Fruit fly (Drosophila melanogaster) whole organism, embryonic: ENCODE results near the gene simj.

Source experiments
- Ada2b ChIP-seq: fragments of 200-800 bp; sonication (Bioruptor generic); IDR thresholded peaks from 2 replicates; pipeline ENCODE4 v1.3.6; 2022; ENCODE audit warnings: missing biosample characterization, missing genetic modification characterization
- CG10321 ChIP-seq: fragments of 200-800 bp; sonication (Bioruptor generic); IDR thresholded peaks from 2 replicates; pipeline ENCODE4 v1.3.6; 2022; ENCODE audit warnings: missing biosample characterization, missing genetic modification characterization
- CG11247 ChIP-seq: fragments of 200-800 bp; sonication (Bioruptor generic); IDR thresholded peaks from 2 replicates; pipeline ENCODE4 v1.3.6; 2022; ENCODE audit warnings: missing biosample characterization, missing genetic modification characterization
- CG11723 ChIP-seq: fragments of 200-800 bp; sonication (Bioruptor generic); optimal IDR thresholded peaks from 2 replicates; lab custom pipeline; 2017; ENCODE audit warnings: missing biosample characterization, mild to moderate bottlenecking, missing genetic modification characterization
- CG13296 ChIP-seq: fragments of 200-800 bp; sonication (Bioruptor generic); optimal IDR thresholded peaks from 3 replicates; lab custom pipeline; 2018; ENCODE audit warnings: missing biosample characterization, mild to moderate bottlenecking, missing genetic modification characterization
- CG16813 ChIP-seq: fragments of 200-800 bp; sonication (Bioruptor generic); IDR thresholded peaks from 3 replicates; pipeline ENCODE4 v1.3.6; 2022; ENCODE audit warnings: missing biosample characterization, missing genetic modification characterization; ENCODE audit not compliant: partially characterized antibody
- CG17385 ChIP-seq: fragments of 200-800 bp; sonication (Bioruptor generic); optimal IDR thresholded peaks from 3 replicates; lab custom pipeline; 2018; ENCODE audit warnings: missing biosample characterization, mild to moderate bottlenecking, missing genetic modification characterization
- CG18011 ChIP-seq: fragments of 200-800 bp; sonication (Bioruptor generic); optimal IDR thresholded peaks from 2 replicates; lab custom pipeline; 2017; ENCODE audit warnings: missing biosample characterization, missing genetic modification characterization, mild to moderate bottlenecking, moderate library complexity, missing genotype
- CG2202 ChIP-seq: fragments of 200-800 bp; sonication (Bioruptor generic); optimal IDR thresholded peaks from 2 replicates; lab custom pipeline; 2018; ENCODE audit warnings: missing biosample characterization, mild to moderate bottlenecking, missing genetic modification characterization
- CG2678 ChIP-seq: fragments of 200-800 bp; sonication (Bioruptor generic); optimal IDR thresholded peaks from 3 replicates; lab custom pipeline; 2019; ENCODE audit warnings: missing biosample characterization, mild to moderate bottlenecking, missing genetic modification characterization, moderate library complexity
- CG32767 ChIP-seq: fragments of 200-800 bp; sonication (Bioruptor generic); IDR thresholded peaks from 2 replicates; pipeline ENCODE4 v1.3.6; 2022; ENCODE audit warnings: missing biosample characterization, missing genetic modification characterization
- CG4854 ChIP-seq: fragments of 200-800 bp; sonication (Bioruptor generic); optimal IDR thresholded peaks from 2 replicates; lab custom pipeline; 2016; ENCODE audit warnings: missing biosample characterization, missing genetic modification characterization, inconsistent platforms
- CG6254 ChIP-seq: fragments of 200-800 bp; sonication (Bioruptor generic); optimal IDR thresholded peaks from 3 replicates; lab custom pipeline; 2017; ENCODE audit warnings: mild to moderate bottlenecking, missing biosample characterization, missing genetic modification reagents, missing genetic modification characterization
- CG6272 ChIP-seq: fragments of 200-800 bp; sonication (Bioruptor generic); IDR thresholded peaks from 2 replicates; pipeline ENCODE4 v1.3.6; 2022; ENCODE audit warnings: missing biosample characterization, missing genetic modification characterization
- CG6683 ChIP-seq: fragments of 200-800 bp; sonication (Bioruptor generic); optimal IDR thresholded peaks from 2 replicates; lab custom pipeline; 2017; ENCODE audit warnings: missing biosample characterization, mild to moderate bottlenecking, missing genetic modification characterization, missing genetic modification reagents
- CG7987 ChIP-seq: fragments of 200-800 bp; sonication (Bioruptor generic); optimal IDR thresholded peaks from 2 replicates; lab custom pipeline; 2018; ENCODE audit warnings: missing biosample characterization, mild to moderate bottlenecking, missing genetic modification characterization, moderate library complexity
- CG8944 ChIP-seq: fragments of 200-800 bp; sonication (Bioruptor generic); optimal IDR thresholded peaks from 3 replicates; lab custom pipeline; 2016; ENCODE audit warnings: missing biosample characterization, missing genetic modification characterization
- CG9876 ChIP-seq: fragments of 200-800 bp; sonication (Bioruptor generic); optimal IDR thresholded peaks from 2 replicates; lab custom pipeline; 2016; ENCODE audit warnings: missing biosample characterization, missing genetic modification characterization
- CoRest ChIP-seq: fragments of 200-800 bp; sonication (Bioruptor generic); optimal IDR thresholded peaks from 3 replicates; lab custom pipeline; 2018; ENCODE audit warnings: missing biosample characterization, mild to moderate bottlenecking, missing genetic modification characterization, moderate library complexity
- Dek ChIP-seq: fragments of 200-800 bp; sonication (Bioruptor generic); optimal IDR thresholded peaks from 3 replicates; lab custom pipeline; 2019; ENCODE audit warnings: missing biosample characterization, mild to moderate bottlenecking, missing genetic modification characterization, moderate library complexity
- Doc2 ChIP-seq: fragments of 200-800 bp; sonication (Bioruptor generic); IDR thresholded peaks from 2 replicates; pipeline ENCODE4 v1.3.6; 2022; ENCODE audit warnings: missing biosample characterization, missing genetic modification characterization
- Doc3 ChIP-seq: fragments of 200-800 bp; sonication (Bioruptor generic); IDR thresholded peaks from 3 replicates; pipeline ENCODE4 v1.3.6; 2022; ENCODE audit warnings: missing biosample characterization, missing genetic modification characterization; ENCODE audit not compliant: partially characterized antibody
- Hand ChIP-seq: fragments of 200-800 bp; sonication (Bioruptor generic); optimal IDR thresholded peaks from 2 replicates; lab custom pipeline; 2017; ENCODE audit warnings: mild to moderate bottlenecking, missing biosample characterization, missing genetic modification reagents, missing genetic modification characterization
- Meics ChIP-seq: fragments of 200-800 bp; sonication (Bioruptor generic); optimal IDR thresholded peaks from 2 replicates; lab custom pipeline; 2017; ENCODE audit warnings: missing biosample characterization, mild to moderate bottlenecking, missing genetic modification characterization
- NC2α ChIP-seq: fragments of 200-800 bp; sonication (Bioruptor generic); optimal IDR thresholded peaks from 2 replicates; lab custom pipeline; 2016; ENCODE audit warnings: missing biosample characterization, missing genetic modification characterization
- Rx ChIP-seq: fragments of 200-800 bp; sonication (Bioruptor generic); IDR thresholded peaks from 2 replicates; pipeline ENCODE4 v1.3.6; 2022; ENCODE audit warnings: missing biosample characterization, missing genetic modification characterization
- Sox100B ChIP-seq: fragments of 200-800 bp; sonication (Bioruptor generic); optimal IDR thresholded peaks from 3 replicates; lab custom pipeline; 2018; ENCODE audit warnings: missing biosample characterization, mild to moderate bottlenecking, missing genetic modification characterization
- Stat92E ChIP-seq, 3 experiments: fragments of >200 bp in 2 of 3; fragments of 200-800 bp in 1 of 3; sonication (Bioruptor generic) in 1 of 3; optimal IDR thresholded peaks; 2 replicates each; lab custom pipeline; 2017 to 2019; ENCODE audit warnings: missing biosample characterization in 3 of 3, missing genetic modification characterization in 3 of 3, mild to moderate bottlenecking in 1 of 3, moderate library complexity in 1 of 3
- amos ChIP-seq: fragments of 200-800 bp; sonication (Bioruptor generic); IDR thresholded peaks from 2 replicates; pipeline ENCODE4 v1.3.6; 2022; ENCODE audit warnings: missing biosample characterization, missing genetic modification characterization; ENCODE audit not compliant: partially characterized antibody
- ase ChIP-seq: fragments of 200-800 bp; sonication (Bioruptor generic); IDR thresholded peaks from 3 replicates; pipeline ENCODE4 v1.3.6; 2022; ENCODE audit warnings: missing biosample characterization, missing genetic modification characterization
- bbx ChIP-seq: fragments of 200-800 bp; sonication (Bioruptor generic); IDR thresholded peaks from 2 replicates; pipeline ENCODE4 v1.3.6; 2022; ENCODE audit warnings: missing biosample characterization, missing genetic modification characterization; ENCODE audit not compliant: partially characterized antibody
- crc ChIP-seq: fragments of 200-800 bp; sonication (Bioruptor generic); optimal IDR thresholded peaks from 2 replicates; lab custom pipeline; 2016; ENCODE audit warnings: missing biosample characterization, missing genetic modification characterization
- cwo ChIP-seq: fragments of 200-800 bp; sonication (Bioruptor generic); optimal IDR thresholded peaks from 3 replicates; lab custom pipeline; 2017; ENCODE audit warnings: missing biosample characterization, missing genetic modification characterization, mild to moderate bottlenecking, moderate library complexity, missing genetic modification reagents
- ewg ChIP-seq: fragments of 200-800 bp; sonication (Bioruptor generic); optimal IDR thresholded peaks from 3 replicates; lab custom pipeline; 2017; ENCODE audit warnings: mild to moderate bottlenecking, missing biosample characterization, missing genetic modification reagents, missing genetic modification characterization
- ftz-f1 ChIP-seq: fragments of 200-800 bp; sonication (Bioruptor generic); optimal IDR thresholded peaks from 2 replicates; lab custom pipeline; 2016; ENCODE audit warnings: missing biosample characterization, missing genetic modification characterization
- gcm2 ChIP-seq: fragments of 200-800 bp; sonication (Bioruptor generic); optimal IDR thresholded peaks from 2 replicates; lab custom pipeline; 2016; ENCODE audit warnings: missing biosample characterization, missing genetic modification characterization
- h ChIP-seq: fragments of >200 bp; optimal IDR thresholded peaks from 2 replicates; lab custom pipeline; 2017
- hb ChIP-seq: fragments of 200-800 bp; sonication (Bioruptor generic); IDR thresholded peaks from 3 replicates; pipeline ENCODE4 v1.3.6; 2022; ENCODE audit warnings: missing biosample characterization, missing genetic modification characterization; ENCODE audit not compliant: partially characterized antibody
- hbn ChIP-seq: fragments of 200-800 bp; sonication (Bioruptor generic); IDR thresholded peaks from 2 replicates; pipeline ENCODE4 v1.3.6; 2022; ENCODE audit warnings: missing biosample characterization, missing genetic modification characterization; ENCODE audit not compliant: partially characterized antibody
- jumu ChIP-seq: fragments of 200-800 bp; sonication (Bioruptor generic); optimal IDR thresholded peaks from 3 replicates; lab custom pipeline; 2016; ENCODE audit warnings: missing biosample characterization, missing genetic modification characterization
- mld ChIP-seq: fragments of 200-800 bp; sonication (Bioruptor generic); IDR thresholded peaks from 3 replicates; pipeline ENCODE4 v1.3.6; 2022; ENCODE audit warnings: missing biosample characterization, missing genetic modification characterization; ENCODE audit not compliant: partially characterized antibody
- nom ChIP-seq: fragments of 200-800 bp; sonication (Bioruptor generic); optimal IDR thresholded peaks from 2 replicates; lab custom pipeline; 2017; ENCODE audit warnings: missing biosample characterization, missing genetic modification characterization, mild to moderate bottlenecking, moderate library complexity, missing genetic modification reagents
- pfk ChIP-seq: fragments of 200-800 bp; sonication (Bioruptor generic); optimal IDR thresholded peaks from 2 replicates; lab custom pipeline; 2018; ENCODE audit warnings: missing biosample characterization, mild to moderate bottlenecking, missing genetic modification characterization, moderate library complexity
- phol ChIP-seq: fragments of 200-800 bp; sonication (Bioruptor generic); optimal IDR thresholded peaks from 3 replicates; lab custom pipeline; 2018; ENCODE audit warnings: missing biosample characterization, mild to moderate bottlenecking, missing genetic modification characterization, moderate library complexity
- pros ChIP-seq: fragments of 200-800 bp; sonication (Bioruptor generic); optimal IDR thresholded peaks from 3 replicates; lab custom pipeline; 2019; ENCODE audit warnings: missing biosample characterization, mild to moderate bottlenecking, missing genetic modification characterization, moderate library complexity
- sens ChIP-seq: fragments of 200-800 bp; sonication (Bioruptor generic); peaks from one replicate; lab custom pipeline; 2016; ENCODE audit warnings: missing biosample characterization, missing genetic modification characterization
- sug ChIP-seq: fragments of 200-800 bp; optimal IDR thresholded peaks from 2 replicates; lab custom pipeline; 2019; ENCODE audit warnings: missing biosample characterization, mild to moderate bottlenecking, missing genetic modification characterization, moderate library complexity
- z ChIP-seq: fragments of 200-800 bp; sonication (Bioruptor generic); IDR thresholded peaks from 3 replicates; pipeline ENCODE4 v1.3.6; 2022; ENCODE audit warnings: missing biosample characterization, missing genetic modification characterization

Gene simj

dm6 chr3L:10656451-10657198 lies 7.9 kb upstream of the simj start (continued):
- TF ChIP-seq NC2α (peak; percentile 63), Ada2b (GFP tag; lab: Robert Waterston, UW) (peak; percentile 28; the same call in 1 of the 2 replicates), CG7987 (GFP tag; lab: Kevin White, UChicago) (peak; percentile 90), sens (peak; percentile 95), pros (GFP tag; lab: Kevin White, UChicago) (no peak), Dek (tag; lab: Kevin White, UChicago) (peak; percentile 58), CG17385 (GFP tag; lab: Kevin White, UChicago) (peak; percentile 44), Sox100B (GFP tag; lab: Kevin White, UChicago) (peak; percentile 71), nom (GFP tag; lab: Kevin White, UChicago) (peak; percentile 46), CG6272 (GFP tag; lab: Robert Waterston, UW) (no peak), pfk (GFP tag; lab: Kevin White, UChicago) (no peak), z (GFP tag; lab: Robert Waterston, UW) (no peak), cwo (GFP tag; lab: Kevin White, UChicago) (peak; percentile 58), CG16813 (no peak), Stat92E (GFP tag; optimal IDR thresholded peaks at IDR 0.05; lab: Kevin White, UChicago) (no peak), sug (peak; percentile 36), ewg (GFP tag; lab: Kevin White, UChicago) (peak; percentile 55), phol (tag; lab: Kevin White, UChicago) (no peak), h (lab: Kevin White, UChicago) (no peak), Rx (GFP tag; lab: Robert Waterston, UW) (no peak), CG6683 (GFP tag; lab: Kevin White, UChicago) (peak; percentile 58), CoRest (tag; lab: Kevin White, UChicago) (peak; percentile 63), mld (no peak), crc (GFP tag; lab: Kevin White, UChicago) (peak; percentile 48), CG11723 (peak; percentile 70), gcm2 (GFP tag; lab: Kevin White, UChicago) (no peak), hb (GFP tag; lab: Robert Waterston, UW) (no peak), CG32767 (GFP tag; lab: Robert Waterston, UW) (no peak), Meics (GFP tag; lab: Kevin White, UChicago) (peak; percentile 74), Doc3 (no peak), ftz-f1 (GFP tag; lab: Kevin White, UChicago) (no peak), CG13296 (GFP tag; lab: Kevin White, UChicago) (peak; percentile 73), jumu (GFP tag; lab: Kevin White, UChicago) (no peak), CG2202 (tag; lab: Kevin White, UChicago) (peak; percentile 68), amos (GFP tag; lab: Robert Waterston, UW) (no peak), CG8944 (GFP tag; lab: Kevin White, UChicago) (peak; percentile 19), CG10321 (GFP tag; lab: Robert Waterston, UW) (no peak), CG9876 (peak; percentile 1), bbx (GFP tag; lab: Robert Waterston, UW) (no peak), Doc2 (no peak), ase (GFP tag; lab: Robert Waterston, UW) (no peak), Hand (no peak), CG6254 (GFP tag; lab: Kevin White, UChicago) (peak; percentile 36), CG2678 (tag; lab: Kevin White, UChicago) (peak; percentile 81), CG11247 (GFP tag; lab: Robert Waterston, UW) (no peak), CG4854 (GFP tag; lab: Kevin White, UChicago) (peak; percentile 64), hbn (GFP tag; lab: Robert Waterston, UW) (no peak), CG18011 (peak; percentile 17)
